Fruit fly (Drosophila melanogaster) whole organism, larva: ENCODE data around the gene CG5172.

Experiments
- noc ChIP-seq: fragments of 200-800 bp; sonication (Bioruptor generic); optimal IDR thresholded peaks from 3 replicates; lab custom pipeline; 2019; ENCODE audit warnings: missing biosample characterization, mild to moderate bottlenecking, missing genetic modification characterization, moderate library complexity

Gene CG5172

DNA sequence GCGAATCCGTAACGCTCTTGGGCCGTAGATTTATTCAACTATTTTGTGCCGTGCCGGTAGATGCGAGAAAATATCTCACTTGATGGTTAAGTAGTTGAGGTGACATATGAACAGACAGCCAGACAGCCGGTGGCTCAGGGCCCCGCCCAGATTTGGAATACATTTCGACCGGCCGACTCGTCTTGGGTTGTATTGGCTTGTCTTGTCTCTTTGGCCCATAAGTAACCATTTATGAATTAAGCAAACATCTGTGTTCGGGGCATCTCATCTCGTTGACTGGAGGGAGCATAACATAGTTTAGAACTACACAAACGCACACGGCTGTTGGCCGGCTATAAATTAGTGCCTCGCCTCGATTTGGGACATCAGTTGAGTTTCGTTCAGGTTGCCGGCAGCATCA is 15.2 kb upstream of the CG5172 start, which contains the start of gene CG32564:
Gene CG32564, plus strand, starts transcription at position 362 of the 400 bp plus-strand sequence.
- no peak for TF ChIP-seq noc

- TF ChIP-seq noc: no peak
Measured at dm6 chrX:17207865-17208486, 13.3 kb upstream of the CG5172 start, which contains the start of gene CG32563. TSS of gene CG32563 (plus strand) at chrX:17208436.

DNA sequence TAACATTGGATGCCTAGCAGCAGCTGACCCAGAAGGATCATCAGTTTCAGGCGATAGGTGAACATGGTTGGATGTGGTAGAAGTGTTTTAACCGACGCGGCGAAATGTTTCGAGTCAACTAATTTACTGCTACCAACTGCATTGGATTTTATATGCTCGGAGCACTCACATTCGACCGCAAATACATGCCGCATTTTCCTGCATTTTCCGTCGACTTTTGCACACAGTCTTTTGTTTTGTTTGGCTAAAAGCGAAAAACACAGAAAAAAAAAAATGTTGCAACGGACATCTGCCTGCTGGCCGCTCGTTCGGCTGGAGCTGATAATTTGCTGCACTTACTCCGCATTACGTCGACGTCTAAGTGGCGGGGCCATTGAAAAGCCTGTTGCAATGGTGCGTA is 11.3 kb upstream of the CG5172 start, which contains the start of gene CG12995:
Gene CG12995, minus strand, starts transcription at position 101 of the 400 bp plus-strand sequence.
- no peak for TF ChIP-seq noc

DNA sequence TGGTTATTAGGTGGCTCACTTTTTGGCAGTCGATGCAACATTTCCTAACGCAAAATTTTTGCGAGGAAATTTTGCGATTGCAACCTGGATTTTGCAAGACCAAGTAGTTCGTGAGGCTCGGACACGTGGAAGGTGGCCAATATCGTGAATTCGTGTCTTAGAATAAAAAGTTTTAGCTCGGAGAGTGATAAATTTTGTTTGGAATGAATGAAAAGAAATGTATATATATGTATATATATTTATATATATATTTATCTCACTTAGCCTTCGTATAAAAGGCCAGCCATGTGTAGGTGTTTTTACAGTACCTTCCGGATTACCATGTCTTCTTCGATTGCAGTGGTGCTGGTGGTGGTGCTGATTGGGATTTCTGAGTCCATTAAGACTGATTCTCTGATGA is 9.2 kb upstream of the CG5172 start, which contains the start of gene CG18258:
Gene CG18258, plus strand, starts transcription at position 301 of the 400 bp plus-strand sequence.
- no peak for TF ChIP-seq noc

DNA sequence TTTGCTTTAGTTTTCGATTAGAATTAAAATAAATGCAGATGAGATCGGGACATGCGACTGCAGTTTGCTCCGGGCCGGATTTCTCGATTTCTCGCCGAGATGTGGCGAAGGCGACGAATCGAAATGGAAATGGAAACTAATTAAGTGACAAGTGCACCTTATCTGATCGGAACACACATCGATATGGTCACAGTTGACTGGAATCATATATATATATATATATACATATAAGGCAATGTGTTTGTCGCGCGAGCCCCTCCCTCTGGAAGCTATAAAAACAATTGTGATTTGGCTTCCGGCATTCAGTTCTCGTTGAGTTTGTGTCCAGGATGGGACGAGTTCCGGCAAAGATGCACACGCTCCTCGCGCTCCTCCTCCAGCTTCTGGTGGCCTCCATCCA is 6.2 kb upstream of the CG5172 start, which contains the start of gene CG5162:
Gene CG5162, plus strand, starts transcription at position 301 of the 400 bp plus-strand sequence.
- no peak for TF ChIP-seq noc

DNA sequence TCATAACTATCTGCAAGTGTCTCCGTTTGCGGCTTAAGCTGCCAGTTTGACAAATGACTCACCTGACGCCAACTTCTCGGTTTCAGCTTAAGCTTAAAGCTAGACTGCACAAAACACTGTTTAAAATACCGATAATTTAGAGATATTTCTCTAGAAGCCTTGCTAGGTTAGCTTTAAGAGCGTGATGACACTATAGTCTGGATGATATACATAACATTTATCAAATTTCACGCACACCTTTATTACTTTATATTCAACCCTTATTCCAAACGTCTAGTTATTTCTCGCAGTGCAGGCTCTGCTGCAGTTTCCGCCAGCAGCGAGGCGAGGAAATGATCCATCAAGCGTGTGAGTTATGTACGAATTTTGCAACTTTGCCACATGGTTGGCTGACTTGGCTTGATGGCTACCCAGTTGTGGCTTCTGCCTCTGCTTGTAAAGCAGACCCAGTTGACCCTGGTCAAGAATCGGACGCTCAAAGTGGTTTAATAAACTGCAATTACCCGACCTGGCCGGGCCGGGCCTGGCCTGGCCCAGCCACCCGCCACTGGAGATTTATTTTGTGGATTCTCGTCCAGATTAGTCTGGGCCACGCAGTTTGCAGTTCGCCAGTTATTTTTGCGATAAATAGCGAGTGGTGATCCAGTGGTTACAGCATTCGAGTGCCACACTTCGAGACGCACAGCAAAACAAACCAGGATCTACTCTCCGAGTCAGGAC is 2.9 kb upstream of the CG5172 start, which contains the start of gene CG12998:
Gene CG12998, plus strand, starts transcription at position 436 of the 720 bp plus-strand sequence.
- TF ChIP-seq noc: no peak

- TF ChIP-seq noc: no peak
Measured at dm6 chrX:17223715-17224114, 2.5 kb downstream of the CG5172 start, which contains the start of gene CG34327. TSS of gene CG34327 (minus strand) at chrX:17223815.

- TF ChIP-seq noc: no peak
Measured at dm6 chrX:17225972-17226680, 4.9 kb downstream of the CG5172 start.

DNA sequence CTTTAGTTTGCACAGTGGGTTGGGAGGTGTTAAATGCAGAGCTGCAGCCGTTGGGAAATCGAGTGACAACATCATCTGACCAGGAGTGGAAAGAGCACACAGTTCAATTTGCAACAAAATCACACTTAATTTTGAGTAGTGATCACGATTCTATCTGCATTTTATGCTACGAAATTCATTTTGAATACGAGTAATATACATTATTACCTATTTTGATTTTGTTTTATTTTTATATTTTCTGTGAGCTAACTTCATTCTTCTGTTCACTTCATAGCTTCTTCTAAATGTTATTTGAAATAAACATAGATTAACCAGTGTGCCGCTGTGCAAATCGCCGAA is 5.4 kb downstream of the CG5172 start, which contains the start of gene CG10598:
Gene CG10598, minus strand, starts transcription at position 187 of the 339 bp plus-strand sequence.
- TF ChIP-seq noc: peak; percentile 9

DNA sequence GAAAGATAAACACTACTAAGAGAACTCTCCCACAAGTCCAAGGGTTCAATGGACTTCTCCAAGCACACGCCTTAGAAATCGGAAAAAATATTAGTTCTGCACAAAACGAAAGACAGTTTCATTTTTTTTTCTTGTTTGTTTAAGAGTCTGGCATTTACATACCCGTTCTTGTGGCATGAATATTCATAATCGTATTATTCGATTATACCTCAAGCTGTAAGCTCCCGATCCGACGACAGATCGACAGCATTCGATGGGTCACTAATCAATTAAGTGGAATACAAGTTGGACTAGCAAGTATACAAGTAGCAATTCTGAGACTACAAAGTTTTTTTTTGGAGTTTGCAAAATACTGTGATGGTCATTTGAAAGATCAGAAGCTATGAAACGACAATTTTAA is 6.2 kb downstream of the CG5172 start:
- TF ChIP-seq noc: no peak

DNA sequence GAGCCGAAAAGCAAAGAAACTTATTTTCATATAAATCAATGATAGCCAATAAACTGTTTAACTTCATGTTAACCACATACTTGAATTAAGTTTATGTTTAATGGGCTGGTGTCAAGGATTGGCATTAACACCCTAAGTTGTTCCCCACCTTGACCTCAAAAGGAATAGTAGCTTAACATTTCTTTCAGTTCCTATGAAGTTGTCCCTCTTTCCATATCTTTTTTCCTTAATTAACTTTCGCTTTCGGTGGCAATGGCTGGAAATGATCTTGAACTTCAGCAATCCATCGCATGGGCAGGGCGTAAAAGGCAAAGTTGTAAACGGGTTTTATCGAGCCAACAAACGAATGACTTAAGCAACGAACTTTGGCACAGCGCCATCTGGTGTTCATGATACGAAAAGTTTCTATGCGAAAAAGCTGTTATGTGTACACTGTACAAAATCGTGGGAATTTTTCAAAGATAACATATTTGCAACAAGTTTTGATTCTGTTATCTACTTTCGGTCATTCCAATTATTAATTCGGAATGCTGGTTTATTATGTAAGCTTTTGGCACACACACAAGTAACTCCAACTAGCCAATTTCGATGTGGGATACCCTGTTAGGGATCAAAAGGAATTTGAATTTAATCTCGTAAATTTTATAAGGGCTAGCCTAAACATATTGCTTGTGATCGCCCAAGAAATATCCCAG is 8.4 kb downstream of the CG5172 start:
- no peak for TF ChIP-seq noc

DNA sequence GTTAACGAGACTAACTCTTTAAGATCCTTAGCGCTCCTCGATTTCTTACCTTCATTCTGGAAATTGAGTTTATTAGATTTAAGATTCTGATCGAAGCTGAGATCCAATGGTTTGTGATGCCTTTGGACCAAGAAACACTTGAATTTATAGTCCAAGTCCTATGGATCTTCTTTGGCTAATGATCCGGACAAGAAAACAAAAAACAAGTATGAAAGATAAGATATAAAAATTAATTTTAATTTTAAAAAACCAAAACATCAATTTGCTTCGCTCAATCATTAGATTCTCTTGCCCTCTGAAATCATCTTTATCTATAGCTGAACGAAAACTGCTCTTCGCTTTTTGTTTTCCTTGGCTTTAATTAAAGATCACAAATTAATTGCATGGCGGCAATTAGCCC is 9.7 kb downstream of the CG5172 start, which contains the start of gene CG10597:
Gene CG10597, minus strand, starts transcription at position 101 of the 400 bp plus-strand sequence.
- TF ChIP-seq noc: no peak

dm6 chrX:17232642-17233041 is 11.4 kb downstream of the CG5172 start, which contains the start of gene f:
TSS of gene f (plus strand) at chrX:17232942.
- no peak for TF ChIP-seq noc

DNA sequence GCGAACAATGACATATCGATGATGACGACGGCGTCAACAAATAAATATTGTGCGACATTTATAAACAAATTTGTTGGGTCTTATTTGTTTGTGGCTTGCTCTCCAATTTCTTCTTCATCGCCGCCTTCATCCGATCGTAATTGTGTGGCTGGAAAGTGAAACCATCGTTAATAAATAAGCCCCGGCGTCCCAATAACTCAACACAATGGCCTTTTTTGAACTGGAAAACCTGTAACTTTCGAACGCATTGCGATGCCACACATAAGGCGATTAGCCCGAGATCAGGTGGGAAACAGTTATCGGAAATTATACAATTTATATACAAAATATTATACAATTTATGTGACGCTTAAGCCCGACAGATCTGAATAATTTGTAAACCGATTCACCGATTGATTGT is 15.2 kb downstream of the CG5172 start:
- TF ChIP-seq noc: no peak

- no peak for TF ChIP-seq noc
Measured at dm6 chrX:17237421-17237820, 16.2 kb downstream of the CG5172 start.

- TF ChIP-seq noc: no peak
Measured at dm6 chrX:17244854-17245253, 23.6 kb downstream of the CG5172 start, which contains the start of gene CG8915. TSS of gene CG8915 (minus strand) at chrX:17245001.
